Worm (Caenorhabditis elegans) whole organism, young adult: ENCODE results near the gene chs-2.

Source experiments
- B0019.2 ChIP-seq: fragments of 200-800 bp; sonication (Bioruptor generic); conservative IDR thresholded peaks from 2 replicates; pipeline ENCODE4 v1.3.6; 2022; ENCODE audit warnings: missing genetic modification reagents, missing genetic modification characterization, missing compliant biosample characterization
- B0336.3 ChIP-seq: fragments of 200-800 bp; sonication (Bioruptor generic); IDR thresholded peaks from 2 replicates; pipeline ENCODE4 v1.3.6; 2022; ENCODE audit warnings: missing genetic modification characterization, missing compliant biosample characterization
- C17E4.6 ChIP-seq: fragments of 200-800 bp; sonication (Bioruptor generic); IDR thresholded peaks from 2 replicates; pipeline ENCODE4 v1.3.6; 2022; ENCODE audit warnings: missing genetic modification reagents, missing genetic modification characterization, missing compliant biosample characterization
- D2030.7 ChIP-seq: fragments of 200-800 bp; sonication (Bioruptor generic); IDR thresholded peaks from 2 replicates; pipeline ENCODE4 v1.3.6; 2022; ENCODE audit warnings: missing genetic modification reagents, missing genetic modification characterization, missing compliant biosample characterization
- F33H1.4 ChIP-seq: fragments of 200-800 bp; sonication (Bioruptor generic); IDR thresholded peaks from 2 replicates; pipeline ENCODE4 v1.3.6; 2022; ENCODE audit warnings: missing genetic modification reagents, missing genetic modification characterization, missing compliant biosample characterization
- F37B4.10 ChIP-seq: fragments of 200-800 bp; sonication (Bioruptor generic); IDR thresholded peaks from 2 replicates; pipeline ENCODE4 v1.3.6; 2022; ENCODE audit warnings: missing genetic modification characterization, missing compliant biosample characterization
- F39B2.1 ChIP-seq: fragments of 200-800 bp; sonication (Bioruptor generic); IDR thresholded peaks from 2 replicates; pipeline ENCODE4 v1.3.6; 2022; ENCODE audit warnings: missing genetic modification reagents, missing genetic modification characterization, missing compliant biosample characterization
- F49E8.2 ChIP-seq: sonication (generic microtip); optimal IDR thresholded peaks from 3 replicates; lab custom pipeline; 2017; ENCODE audit warnings: missing genetic modification characterization, mild to moderate bottlenecking, missing compliant biosample characterization, antibody characterized with exemption, moderate library complexity; ENCODE audit not compliant: insufficient read depth
- F57A8.1 ChIP-seq: fragments of 200-800 bp; sonication (Bioruptor generic); optimal IDR thresholded peaks from 2 replicates; lab custom pipeline; 2018; ENCODE audit warnings: mild to moderate bottlenecking, missing genetic modification characterization, moderate library complexity, missing compliant biosample characterization
- K11D2.4 ChIP-seq: fragments of 200-800 bp; sonication (Bioruptor generic); IDR thresholded peaks from 2 replicates; pipeline ENCODE4 v1.3.6; 2022; ENCODE audit warnings: missing genetic modification reagents, missing genetic modification characterization, missing compliant biosample characterization
- T26A5.8 ChIP-seq: sonication (generic microtip); optimal IDR thresholded peaks from 2 replicates; lab custom pipeline; 2016; ENCODE audit warnings: missing genetic modification characterization, missing compliant biosample characterization
- Y53F4B.3 ChIP-seq: fragments of 200-800 bp; sonication (Bioruptor generic); IDR thresholded peaks from 2 replicates; pipeline ENCODE4 v1.3.6; 2022; ENCODE audit warnings: missing genetic modification reagents, missing genetic modification characterization, missing compliant biosample characterization
- Y53G8AR.9 ChIP-seq: fragments of 200-800 bp; sonication (Bioruptor generic); conservative IDR thresholded peaks from 2 replicates; pipeline ENCODE4 v1.3.6; 2022; ENCODE audit warnings: missing genetic modification reagents, missing genetic modification characterization, missing compliant biosample characterization
- Y67H2A.10 ChIP-seq: fragments of 200-800 bp; sonication (Bioruptor generic); conservative IDR thresholded peaks from 2 replicates; pipeline ENCODE4 v1.3.6; 2022; ENCODE audit warnings: missing genetic modification reagents, missing genetic modification characterization, missing compliant biosample characterization
- Y95B8A.8 ChIP-seq: fragments of 200-800 bp; sonication (Bioruptor generic); IDR thresholded peaks from 2 replicates; pipeline ENCODE4 v1.3.6; 2022; ENCODE audit warnings: missing genetic modification reagents, missing genetic modification characterization, missing compliant biosample characterization
- ZK185.1 ChIP-seq: sonication (generic microtip); optimal IDR thresholded peaks from 2 replicates; lab custom pipeline; 2016; ENCODE audit warnings: mild to moderate bottlenecking, missing genetic modification characterization, missing compliant biosample characterization; ENCODE audit not compliant: poor library complexity, severe bottlenecking
- atf-7 ChIP-seq: sonication (generic microtip); optimal IDR thresholded peaks from 2 replicates; lab custom pipeline; 2017; ENCODE audit warnings: mild to moderate bottlenecking, missing genetic modification characterization, missing compliant biosample characterization
- attf-5 ChIP-seq: fragments of 200-800 bp; sonication (Bioruptor generic); optimal IDR thresholded peaks from 2 replicates; lab custom pipeline; 2018; ENCODE audit warnings: mild to moderate bottlenecking, missing genetic modification characterization, missing compliant biosample characterization
- cebp-1 ChIP-seq, 2 experiments: fragments of 200-800 bp in 1 of 2; sonication (Bioruptor generic) in 1 of 2; sonication (generic microtip) in 1 of 2; IDR thresholded peaks in 1 of 2; optimal IDR thresholded peaks in 1 of 2; 2 replicates each; pipeline versions ENCODE4 v1.3.6 to Lab custom; 2017 to 2022; ENCODE audit warnings: missing compliant biosample characterization in 2 of 2, missing genetic modification characterization in 2 of 2, mild to moderate bottlenecking in 1 of 2, missing genetic modification reagents in 1 of 2, moderate library complexity in 1 of 2
- cebp-2 ChIP-seq: fragments of 200-800 bp; sonication (Bioruptor generic); IDR thresholded peaks from 2 replicates; pipeline ENCODE4 v1.3.6; 2022; ENCODE audit warnings: missing genetic modification characterization, missing compliant biosample characterization
- ceh-58 ChIP-seq: fragments of 200-800 bp; sonication (Bioruptor generic); IDR thresholded peaks from 2 replicates; pipeline ENCODE4 v1.3.6; 2022; ENCODE audit warnings: missing genetic modification characterization, missing compliant biosample characterization
- chd-7 ChIP-seq: sonication (generic microtip); optimal IDR thresholded peaks from 2 replicates; lab custom pipeline; 2016; ENCODE audit warnings: mild to moderate bottlenecking, missing genetic modification characterization, moderate library complexity, missing compliant biosample characterization
- dpl-1 ChIP-seq: fragments of 150-350 bp; optimal IDR thresholded peaks from 2 replicates; lab custom pipeline; 2014; ENCODE audit warnings: missing biosample characterization, missing genetic modification reagents, missing genetic modification characterization
- egl-44 ChIP-seq: fragments of 200-800 bp; sonication (Bioruptor generic); IDR thresholded peaks from 2 replicates; pipeline ENCODE4 v1.3.6; 2022; ENCODE audit warnings: missing genetic modification reagents, missing genetic modification characterization, missing compliant biosample characterization
- ekl-4 ChIP-seq: fragments of 200-800 bp; sonication (Bioruptor generic); IDR thresholded peaks from 2 replicates; pipeline ENCODE4 v1.3.6; 2022; ENCODE audit warnings: missing genetic modification reagents, missing genetic modification characterization, missing compliant biosample characterization
- hlh-26 ChIP-seq: fragments of 200-800 bp; sonication (Bioruptor generic); conservative IDR thresholded peaks from 2 replicates; pipeline ENCODE4 v1.3.6; 2022; ENCODE audit warnings: missing genetic modification reagents, missing genetic modification characterization, missing compliant biosample characterization
- hrde-1 ChIP-seq: sonication (generic microtip); optimal IDR thresholded peaks from 2 replicates; lab custom pipeline; 2016; ENCODE audit warnings: missing genetic modification characterization, mild to moderate bottlenecking, missing compliant biosample characterization, moderate library complexity, missing genotype, missing genetic modification reagents, borderline replicate concordance
- hsf-1 ChIP-seq: fragments of 200-800 bp; sonication (Bioruptor generic); IDR thresholded peaks from 2 replicates; pipeline ENCODE4 v1.3.6; 2022; ENCODE audit warnings: missing genetic modification reagents, missing genetic modification characterization, missing compliant biosample characterization
- lag-1 ChIP-seq: fragments of 200-800 bp; sonication (Bioruptor generic); IDR thresholded peaks from 2 replicates; pipeline ENCODE4 v1.3.6; 2022; ENCODE audit warnings: missing genetic modification reagents, missing genetic modification characterization, missing compliant biosample characterization
- let-526 ChIP-seq: fragments of 200-800 bp; sonication (Bioruptor generic); IDR thresholded peaks from 2 replicates; pipeline ENCODE4 v1.3.6; 2022; ENCODE audit warnings: missing genetic modification reagents, missing genetic modification characterization, missing compliant biosample characterization
- let-607 ChIP-seq, 2 experiments: fragments of 200-800 bp in 1 of 2; sonication (Bioruptor generic) in 1 of 2; sonication (generic microtip) in 1 of 2; optimal IDR thresholded peaks; 2 replicates each; lab custom pipeline; 2016 to 2018; ENCODE audit warnings: mild to moderate bottlenecking in 2 of 2, missing compliant biosample characterization in 2 of 2, missing genetic modification characterization in 2 of 2, moderate library complexity in 2 of 2, missing genotype in 1 of 2
- lin-40 ChIP-seq: sonication (generic microtip); optimal IDR thresholded peaks from 2 replicates; lab custom pipeline; 2016; ENCODE audit warnings: missing genetic modification characterization, mild to moderate bottlenecking, missing compliant biosample characterization, missing genotype, missing genetic modification reagents
- lsl-1 ChIP-seq: fragments of 200-800 bp; sonication (Bioruptor generic); optimal IDR thresholded peaks from 2 replicates; lab custom pipeline; 2018; ENCODE audit warnings: mild to moderate bottlenecking, missing genetic modification characterization, moderate library complexity, missing compliant biosample characterization
- madf-6 ChIP-seq: fragments of 200-800 bp; sonication (Bioruptor generic); IDR thresholded peaks from 2 replicates; pipeline ENCODE4 v1.3.6; 2022; ENCODE audit warnings: missing genetic modification reagents, missing genetic modification characterization, missing compliant biosample characterization
- madf-8 ChIP-seq: fragments of 200-800 bp; sonication (Bioruptor generic); conservative IDR thresholded peaks from 2 replicates; pipeline ENCODE4 v1.3.6; 2022; ENCODE audit warnings: missing genetic modification reagents, missing genetic modification characterization, missing compliant biosample characterization
- mcd-1 ChIP-seq: fragments of 200-800 bp; sonication (Bioruptor generic); IDR thresholded peaks from 2 replicates; pipeline ENCODE4 v1.3.6; 2022; ENCODE audit warnings: missing genetic modification reagents, missing genetic modification characterization, missing compliant biosample characterization
- mel-28 ChIP-seq: sonication (generic microtip); optimal IDR thresholded peaks from 2 replicates; lab custom pipeline; 2016; ENCODE audit warnings: borderline replicate concordance, mild to moderate bottlenecking, missing genetic modification characterization, missing compliant biosample characterization
- nhr-120 ChIP-seq: fragments of 200-800 bp; sonication (Bioruptor generic); IDR thresholded peaks from 2 replicates; pipeline ENCODE4 v1.3.6; 2022; ENCODE audit warnings: missing genetic modification characterization, missing compliant biosample characterization
- rcor-1 ChIP-seq: fragments of 200-800 bp; sonication (Bioruptor generic); IDR thresholded peaks from 2 replicates; pipeline ENCODE4 v1.3.6; 2022; ENCODE audit warnings: missing genetic modification reagents, missing genetic modification characterization, missing compliant biosample characterization
- sdz-38 ChIP-seq: sonication (generic microtip); optimal IDR thresholded peaks from 2 replicates; lab custom pipeline; 2016; ENCODE audit warnings: missing genotype, missing genetic modification characterization, missing compliant biosample characterization
- somi-1 ChIP-seq: fragments of 200-800 bp; sonication (Bioruptor generic); optimal IDR thresholded peaks from 2 replicates; lab custom pipeline; 2018; ENCODE audit warnings: mild to moderate bottlenecking, missing genetic modification characterization, missing compliant biosample characterization
- tbx-9 ChIP-seq: sonication (generic microtip); optimal IDR thresholded peaks from 2 replicates; lab custom pipeline; 2016; ENCODE audit warnings: borderline replicate concordance, missing genetic modification characterization, inconsistent platforms, missing compliant biosample characterization
- unc-62 ChIP-seq: fragments of 150-350 bp; optimal IDR thresholded peaks from 2 replicates; lab custom pipeline; 2014; ENCODE audit warnings: missing biosample characterization, missing genetic modification reagents, missing genetic modification characterization
- xnd-1 ChIP-seq: sonication (generic microtip); optimal IDR thresholded peaks from 2 replicates; lab custom pipeline; 2016; ENCODE audit warnings: missing genotype, missing genetic modification reagents, missing genetic modification characterization, missing compliant biosample characterization
- ztf-25 ChIP-seq: fragments of 200-800 bp; sonication (Bioruptor generic); IDR thresholded peaks from 2 replicates; pipeline ENCODE4 v1.3.6; 2022; ENCODE audit warnings: missing genetic modification reagents, missing genetic modification characterization, missing compliant biosample characterization
- ztf-28 ChIP-seq: fragments of 200-800 bp; sonication (Bioruptor generic); IDR thresholded peaks from 2 replicates; pipeline ENCODE4 v1.3.6; 2022; ENCODE audit warnings: missing genetic modification reagents, missing genetic modification characterization, missing compliant biosample characterization
- ztf-3 ChIP-seq: fragments of 200-800 bp; sonication (Bioruptor generic); optimal IDR thresholded peaks from 2 replicates; lab custom pipeline; 2018; ENCODE audit warnings: mild to moderate bottlenecking, missing genetic modification characterization, missing compliant biosample characterization

Gene chs-2

DNA sequence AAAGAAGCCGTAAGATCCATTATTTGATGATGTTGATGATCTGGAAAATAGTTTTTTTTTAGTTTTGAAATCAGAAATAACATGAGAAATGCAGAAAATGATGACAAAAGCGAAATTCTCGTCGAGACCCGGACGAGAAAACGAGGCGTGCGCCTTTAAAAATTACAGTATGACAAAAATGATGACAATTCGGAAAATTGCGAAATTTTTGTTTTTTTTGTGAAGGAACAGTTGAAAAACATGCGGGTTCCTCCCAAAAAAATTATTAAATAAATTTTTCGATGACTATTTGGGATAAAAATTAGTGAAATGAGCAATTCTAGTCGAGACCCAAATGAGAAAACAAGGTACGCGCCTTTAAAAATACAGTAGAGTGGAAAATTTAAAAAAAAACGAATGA, 23.8 kb downstream of the chs-2 start, which contains the start of gene ubxn-3:
TSS of gene ubxn-3 (minus strand) at position 66 of the 400 bp plus-strand sequence.
- TF ChIP-seq Y53G8AR.9 (GFP tag; lab: Robert Waterston, UW) (no peak), let-607 (tag; optimal IDR thresholded peaks at IDR 0.05; lab: Kevin White, UChicago) (no peak), hlh-26 (no peak), F49E8.2 (tag; lab: Kevin White, UChicago) (no peak), Y53F4B.3 (GFP tag; lab: Robert Waterston, UW) (no peak), atf-7 (tag; lab: Kevin White, UChicago) (no peak), lsl-1 (peak; percentile 90), hsf-1 (GFP tag; lab: Robert Waterston, UW) (no peak), B0019.2 (GFP tag; lab: Robert Waterston, UW) (no peak), F33H1.4 (GFP tag; lab: Robert Waterston, UW) (peak; percentile 75), cebp-1 (GFP tag; IDR thresholded peaks at IDR 0.05; lab: Robert Waterston, UW) (no peak), cebp-1 (tag; optimal IDR thresholded peaks at IDR 0.05; lab: Kevin White, UChicago) (peak; percentile 35), nhr-120 (GFP tag; lab: Robert Waterston, UW) (no peak), madf-6 (GFP tag; lab: Robert Waterston, UW) (peak; percentile 47; the same call in 1 of the 2 replicates), ztf-28 (no peak), D2030.7 (GFP tag; lab: Robert Waterston, UW) (peak; percentile 13; the same call in 1 of the 2 replicates), madf-8 (peak; percentile 45), xnd-1 (tag; lab: Kevin White, UChicago) (peak; percentile 80), F37B4.10 (GFP tag; lab: Robert Waterston, UW) (no peak), Y67H2A.10 (GFP tag; lab: Robert Waterston, UW) (no peak)

DNA sequence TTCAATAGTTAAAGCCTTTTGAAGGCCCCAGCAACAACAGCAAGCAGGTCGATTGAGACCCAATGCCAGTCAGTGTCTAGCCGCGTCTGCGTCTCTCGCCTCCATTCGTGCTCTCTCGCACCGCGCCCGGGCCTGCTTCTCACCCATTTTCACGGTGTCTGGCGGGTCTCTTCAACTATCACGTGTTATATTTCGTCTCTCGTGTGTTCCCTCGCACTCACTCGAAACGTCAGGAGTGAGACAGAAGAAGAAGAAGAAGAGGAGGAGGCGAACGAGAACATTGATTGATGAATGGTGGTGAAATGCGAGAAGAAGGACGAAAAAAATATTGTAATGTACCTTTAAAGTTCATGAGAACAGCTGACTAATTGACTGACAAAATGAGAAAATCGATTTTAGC, 24.4 kb downstream of the chs-2 start:
- TF ChIP-seq unc-62 (no peak), sdz-38 (tag; lab: Kevin White, UChicago) (peak; percentile 11), egl-44 (GFP tag; lab: Robert Waterston, UW) (no peak), mcd-1 (GFP tag; lab: Robert Waterston, UW) (peak; percentile 84), T26A5.8 (no peak), cebp-2 (GFP tag; lab: Robert Waterston, UW) (no peak), C17E4.6 (GFP tag; lab: Robert Waterston, UW) (no peak), let-526 (peak; percentile 66), lin-40 (tag; lab: Kevin White, UChicago) (peak; percentile 79), F33H1.4 (GFP tag; lab: Robert Waterston, UW) (no peak), ztf-25 (GFP tag; lab: Robert Waterston, UW) (no peak), nhr-120 (GFP tag; lab: Robert Waterston, UW) (no peak), lsl-1 (no peak), ZK185.1 (tag; lab: Kevin White, UChicago) (no peak), ceh-58 (no peak), F39B2.1 (GFP tag; lab: Robert Waterston, UW) (no peak), somi-1 (GFP tag; lab: Kevin White, UChicago) (peak; percentile 79), K11D2.4 (GFP tag; lab: Robert Waterston, UW) (no peak), Y95B8A.8 (GFP tag; lab: Robert Waterston, UW) (0 out of 2 replicates have a peak, but pooled peaks have one; percentile 20), B0336.3 (peak; percentile 58; the same call in 1 of the 2 replicates), dpl-1 (GFP tag; lab: Kevin White, UChicago) (no peak), hrde-1 (tag; lab: Kevin White, UChicago) (no peak), F57A8.1 (no peak), chd-7 (tag; lab: Kevin White, UChicago) (peak; percentile 32), ekl-4 (GFP tag; lab: Robert Waterston, UW) (no peak), attf-5 (GFP tag; lab: Kevin White, UChicago) (peak; percentile 86), ztf-3 (GFP tag; lab: Kevin White, UChicago) (no peak), rcor-1 (peak; percentile 38; the same call in 1 of the 2 replicates), mel-28 (tag; lab: Kevin White, UChicago) (no peak), tbx-9 (tag; lab: Kevin White, UChicago) (no peak), lag-1 (no peak)
